Fruit fly (Drosophila melanogaster) whole organism, embryonic: ENCODE data around the gene dlt.

Experiments
- Awh ChIP-seq: fragments of 200-800 bp; sonication (Bioruptor generic); IDR thresholded peaks from 2 replicates; pipeline ENCODE4, ENCODE4 v1.3.6; 2022; ENCODE audit warnings: missing biosample characterization, missing genetic modification characterization
- BtbVII ChIP-seq: fragments of 200-800 bp; sonication (Bioruptor generic); optimal IDR thresholded peaks from 3 replicates; lab custom pipeline; 2017; ENCODE audit warnings: missing biosample characterization, mild to moderate bottlenecking, missing genetic modification characterization
- CG10147 ChIP-seq: fragments of 200-800 bp; sonication (Bioruptor generic); optimal IDR thresholded peaks from 2 replicates; lab custom pipeline; 2019; ENCODE audit warnings: missing biosample characterization, mild to moderate bottlenecking, missing genetic modification characterization, moderate library complexity
- CG10321 ChIP-seq: fragments of 200-800 bp; sonication (Bioruptor generic); IDR thresholded peaks from 2 replicates; pipeline ENCODE4 v1.3.6; 2022; ENCODE audit warnings: missing biosample characterization, missing genetic modification characterization
- CG12155 ChIP-seq: fragments of 200-800 bp; sonication (Bioruptor generic); optimal IDR thresholded peaks from 3 replicates; lab custom pipeline; 2016; ENCODE audit warnings: missing biosample characterization, missing genetic modification characterization
- CG12391 ChIP-seq: fragments of 200-800 bp; sonication (Bioruptor generic); optimal IDR thresholded peaks from 3 replicates; lab custom pipeline; 2018; ENCODE audit warnings: missing biosample characterization, mild to moderate bottlenecking, missing genetic modification characterization, moderate library complexity
- CG12659 ChIP-seq: fragments of 200-800 bp; sonication (Bioruptor generic); optimal IDR thresholded peaks from 3 replicates; lab custom pipeline; 2017; ENCODE audit warnings: mild to moderate bottlenecking, missing biosample characterization, missing genetic modification reagents, missing genetic modification characterization
- CG15073 ChIP-seq: fragments of 200-800 bp; sonication (Bioruptor generic); optimal IDR thresholded peaks from 2 replicates; lab custom pipeline; 2016; ENCODE audit warnings: missing biosample characterization, missing genetic modification characterization
- CG15269 ChIP-seq: fragments of 200-800 bp; sonication (Bioruptor generic); optimal IDR thresholded peaks from 2 replicates; lab custom pipeline; 2018; ENCODE audit warnings: missing biosample characterization, mild to moderate bottlenecking, missing genetic modification characterization, moderate library complexity
- CG17829 ChIP-seq: fragments of 200-800 bp; optimal IDR thresholded peaks from 2 replicates; lab custom pipeline; 2019; ENCODE audit warnings: missing biosample characterization, mild to moderate bottlenecking, missing genetic modification characterization, moderate library complexity
- CG1792 ChIP-seq: fragments of 200-800 bp; sonication (Bioruptor generic); optimal IDR thresholded peaks from 2 replicates; lab custom pipeline; 2016; ENCODE audit warnings: missing biosample characterization, missing genetic modification characterization
- CG18011 ChIP-seq: fragments of 200-800 bp; sonication (Bioruptor generic); optimal IDR thresholded peaks from 2 replicates; lab custom pipeline; 2017; ENCODE audit warnings: missing biosample characterization, missing genetic modification characterization, mild to moderate bottlenecking, moderate library complexity, missing genotype
- CG18262 ChIP-seq: fragments of 200-800 bp; optimal IDR thresholded peaks from 3 replicates; lab custom pipeline; 2019; ENCODE audit warnings: missing biosample characterization, mild to moderate bottlenecking, missing genetic modification characterization, moderate library complexity
- CG1832 ChIP-seq: fragments of 200-800 bp; sonication (Bioruptor generic); optimal IDR thresholded peaks from 2 replicates; lab custom pipeline; 2017; ENCODE audit warnings: missing biosample characterization, mild to moderate bottlenecking, missing genetic modification characterization, inconsistent platforms
- CG34376 ChIP-seq: fragments of 200-800 bp; sonication (Bioruptor generic); optimal IDR thresholded peaks from 2 replicates; lab custom pipeline; 2018; ENCODE audit warnings: missing biosample characterization, mild to moderate bottlenecking, missing genetic modification characterization
- CG34422 ChIP-seq: fragments of 200-800 bp; sonication (Bioruptor generic); IDR thresholded peaks from 3 replicates; pipeline ENCODE4 v1.3.6; 2022; ENCODE audit warnings: missing biosample characterization, missing genetic modification characterization
- CG8281 ChIP-seq: fragments of 200-800 bp; sonication (Bioruptor generic); optimal IDR thresholded peaks from 2 replicates; lab custom pipeline; 2018; ENCODE audit warnings: missing biosample characterization, mild to moderate bottlenecking, missing genetic modification characterization, moderate library complexity
- CG8388 ChIP-seq: fragments of 200-800 bp; sonication (Bioruptor generic); optimal IDR thresholded peaks from 2 replicates; lab custom pipeline; 2019; ENCODE audit warnings: missing biosample characterization, mild to moderate bottlenecking, missing genetic modification characterization, moderate library complexity
- CG8924 ChIP-seq: fragments of 200-800 bp; optimal IDR thresholded peaks from 3 replicates; lab custom pipeline; 2019; ENCODE audit warnings: missing biosample characterization, mild to moderate bottlenecking, missing genetic modification characterization, moderate library complexity
- HLH3B ChIP-seq: fragments of 200-800 bp; sonication (Bioruptor generic); IDR thresholded peaks from 2 replicates; pipeline ENCODE4 v1.3.6; 2022; ENCODE audit warnings: missing biosample characterization, missing genetic modification characterization
- HLH4C ChIP-seq: fragments of 200-800 bp; sonication (Bioruptor generic); IDR thresholded peaks from 3 replicates; pipeline ENCODE4 v1.3.6; 2022; ENCODE audit warnings: missing biosample characterization, missing genetic modification characterization; ENCODE audit not compliant: partially characterized antibody
- Hr3 ChIP-seq: fragments of 200-800 bp; sonication (Bioruptor generic); optimal IDR thresholded peaks from 3 replicates; lab custom pipeline; 2016; ENCODE audit warnings: missing biosample characterization, missing genetic modification characterization
- Hr39 ChIP-seq: fragments of >200 bp; optimal IDR thresholded peaks from 2 replicates; lab custom pipeline; 2017
- Ptx1 ChIP-seq: fragments of 200-800 bp; sonication (Bioruptor generic); IDR thresholded peaks from 2 replicates; pipeline ENCODE4 v1.3.6; 2022; ENCODE audit warnings: missing biosample characterization, missing genetic modification characterization
- Rfx ChIP-seq: fragments of 200-800 bp; sonication (Bioruptor generic); IDR thresholded peaks from 2 replicates; pipeline ENCODE4 v1.3.6; 2022; ENCODE audit warnings: missing biosample characterization, missing genetic modification characterization
- bigmax ChIP-seq: fragments of 200-800 bp; sonication (Bioruptor generic); optimal IDR thresholded peaks from 2 replicates; lab custom pipeline; 2018; ENCODE audit warnings: missing biosample characterization, mild to moderate bottlenecking, missing genetic modification characterization
- cato ChIP-seq: fragments of 200-800 bp; sonication (Bioruptor generic); optimal IDR thresholded peaks from 2 replicates; lab custom pipeline; 2016; ENCODE audit warnings: missing biosample characterization, missing genetic modification characterization, borderline replicate concordance
- ci ChIP-seq: fragments of 200-800 bp; sonication (Bioruptor generic); IDR thresholded peaks from 3 replicates; pipeline ENCODE4 v1.3.6; 2022; ENCODE audit warnings: missing biosample characterization, missing genetic modification characterization
- corto ChIP-seq: fragments of 200-800 bp; sonication (Bioruptor generic); optimal IDR thresholded peaks from 2 replicates; lab custom pipeline; 2016; ENCODE audit warnings: missing biosample characterization, mild to moderate bottlenecking, missing genetic modification characterization, moderate library complexity
- cwo ChIP-seq: fragments of 200-800 bp; sonication (Bioruptor generic); optimal IDR thresholded peaks from 3 replicates; lab custom pipeline; 2017; ENCODE audit warnings: missing biosample characterization, missing genetic modification characterization, mild to moderate bottlenecking, moderate library complexity, missing genetic modification reagents
- en ChIP-seq: fragments of 200-800 bp; sonication (Bioruptor generic); optimal IDR thresholded peaks from 2 replicates; lab custom pipeline; 2016; ENCODE audit warnings: missing biosample characterization, missing genetic modification characterization
- ewg ChIP-seq: fragments of 200-800 bp; sonication (Bioruptor generic); optimal IDR thresholded peaks from 3 replicates; lab custom pipeline; 2017; ENCODE audit warnings: mild to moderate bottlenecking, missing biosample characterization, missing genetic modification reagents, missing genetic modification characterization
- insv ChIP-seq, 2 experiments: fragments of 200-800 bp; sonication (Bioruptor generic); optimal IDR thresholded peaks; 3 replicates each; lab custom pipeline; 2016 to 2018; ENCODE audit warnings: missing biosample characterization in 2 of 2, missing genetic modification characterization in 2 of 2
- jing ChIP-seq: fragments of 200-800 bp; sonication (Bioruptor generic); optimal IDR thresholded peaks from 2 replicates; lab custom pipeline; 2018; ENCODE audit warnings: missing biosample characterization, mild to moderate bottlenecking, missing genetic modification characterization
- ken ChIP-seq: fragments of 200-800 bp; sonication (Bioruptor generic); IDR thresholded peaks from 3 replicates; pipeline ENCODE4 v1.3.6; 2022; ENCODE audit warnings: missing biosample characterization, missing genetic modification characterization
- lmd ChIP-seq: fragments of 200-800 bp; sonication (Bioruptor generic); IDR thresholded peaks from 2 replicates; pipeline ENCODE4 v1.3.6; 2022; ENCODE audit warnings: missing biosample characterization, missing genetic modification characterization
- onecut ChIP-seq: fragments of 200-800 bp; sonication (Bioruptor generic); IDR thresholded peaks from 2 replicates; pipeline ENCODE4 v1.3.6; 2022; ENCODE audit warnings: missing biosample characterization, missing genetic modification characterization
- org-1 ChIP-seq: fragments of 200-800 bp; sonication (Bioruptor generic); optimal IDR thresholded peaks from 2 replicates; lab custom pipeline; 2017; ENCODE audit warnings: missing biosample characterization, missing genetic modification characterization
- pho ChIP-seq: fragments of 200-800 bp; sonication (Bioruptor generic); optimal IDR thresholded peaks from 2 replicates; lab custom pipeline; 2016; ENCODE audit warnings: missing biosample characterization, missing genetic modification characterization
- ranshi ChIP-seq: fragments of 200-800 bp; sonication (Bioruptor generic); IDR thresholded peaks from 2 replicates; pipeline ENCODE4 v1.3.6; 2022; ENCODE audit warnings: missing biosample characterization, missing genetic modification characterization
- run ChIP-seq: fragments of 200-800 bp; sonication (Bioruptor generic); optimal IDR thresholded peaks from 3 replicates; lab custom pipeline; 2018; ENCODE audit warnings: missing biosample characterization, mild to moderate bottlenecking, missing genetic modification characterization
- salm ChIP-seq: fragments of 200-800 bp; sonication (Bioruptor generic); optimal IDR thresholded peaks from 2 replicates; lab custom pipeline; 2018; ENCODE audit warnings: missing biosample characterization, mild to moderate bottlenecking, missing genetic modification characterization
- sens-2 ChIP-seq: fragments of 200-800 bp; sonication (Bioruptor generic); IDR thresholded peaks from 2 replicates; pipeline ENCODE4 v1.3.6; 2022; ENCODE audit warnings: missing biosample characterization, missing genetic modification characterization
- sr ChIP-seq: fragments of 200-800 bp; sonication (Bioruptor generic); IDR thresholded peaks from 3 replicates; pipeline ENCODE4 v1.3.6; 2022; ENCODE audit warnings: missing biosample characterization, missing genetic modification characterization
- stwl ChIP-seq: fragments of 200-800 bp; sonication (Bioruptor generic); optimal IDR thresholded peaks from 3 replicates; lab custom pipeline; 2018; ENCODE audit warnings: missing biosample characterization, mild to moderate bottlenecking, missing genetic modification characterization, moderate library complexity
- tll ChIP-seq, 2 experiments: fragments of 200-800 bp in 1 of 2; fragments of >200 bp in 1 of 2; sonication (Bioruptor generic) in 1 of 2; optimal IDR thresholded peaks; 2 replicates each; lab custom pipeline; 2017 to 2019; ENCODE audit warnings: missing biosample characterization in 2 of 2, missing genetic modification characterization in 2 of 2, mild to moderate bottlenecking in 1 of 2, moderate library complexity in 1 of 2
- trem ChIP-seq: fragments of 200-800 bp; optimal IDR thresholded peaks from 3 replicates; lab custom pipeline; 2019; ENCODE audit warnings: missing biosample characterization, mild to moderate bottlenecking, missing genetic modification characterization, moderate library complexity
- tx ChIP-seq: fragments of 200-800 bp; sonication (Bioruptor generic); optimal IDR thresholded peaks from 2 replicates; lab custom pipeline; 2016; ENCODE audit warnings: missing biosample characterization, missing genetic modification characterization
- vvl ChIP-seq: fragments of 200-800 bp; sonication (Bioruptor generic); IDR thresholded peaks from 2 replicates; pipeline ENCODE4 v1.3.6; 2022; ENCODE audit warnings: missing biosample characterization, missing genetic modification characterization

Gene dlt

dm6 chr3L:1741655-1742551 lies 53.2 kb downstream of the dlt start (continued):
- peak; percentile 9 for TF ChIP-seq BtbVII (GFP tag; lab: Kevin White, UChicago)
- TF ChIP-seq Awh (GFP tag; lab: Robert Waterston, UW) = no peak
- TF ChIP-seq sr (GFP tag; lab: Robert Waterston, UW) = no peak
- TF ChIP-seq HLH3B (GFP tag; lab: Robert Waterston, UW) = no peak
- TF ChIP-seq HLH4C = peak; percentile 50; the same call in 1 of the 3 replicates
- TF ChIP-seq CG1832 (GFP tag; lab: Kevin White, UChicago) = no peak
- TF ChIP-seq CG10147 = no peak
- TF ChIP-seq trem (tag; lab: Kevin White, UChicago) = no peak
- TF ChIP-seq onecut = no peak
- TF ChIP-seq cato (GFP tag; lab: Kevin White, UChicago) = no peak
- TF ChIP-seq ci (GFP tag; lab: Robert Waterston, UW) = no peak
- 0 out of 3 replicates have a peak, but pooled peaks have one; percentile 19 for TF ChIP-seq ken
- TF ChIP-seq CG1792 = no peak
- peak; percentile 88 for TF ChIP-seq CG8388
- TF ChIP-seq insv (GFP tag; optimal IDR thresholded peaks at IDR 0.05; lab: Kevin White, UChicago) = no peak
- no peak for TF ChIP-seq CG10321 (GFP tag; lab: Robert Waterston, UW)
- TF ChIP-seq lmd (GFP tag; lab: Robert Waterston, UW) = no peak
- TF ChIP-seq pho (GFP tag; lab: Kevin White, UChicago) = no peak
- no peak for TF ChIP-seq CG34422 (GFP tag; lab: Robert Waterston, UW)
- no peak for TF ChIP-seq Rfx (GFP tag; lab: Robert Waterston, UW)
- TF ChIP-seq CG12391 (tag; lab: Kevin White, UChicago) = no peak
- TF ChIP-seq ewg = no peak
- TF ChIP-seq CG18011 = no peak
- no peak for TF ChIP-seq org-1 (GFP tag; lab: Kevin White, UChicago)
- TF ChIP-seq CG17829 (tag; lab: Kevin White, UChicago) = no peak
- TF ChIP-seq CG8924 = no peak
- TF ChIP-seq en = no peak
- no peak for TF ChIP-seq CG18262 (tag; lab: Kevin White, UChicago)
- TF ChIP-seq ranshi = no peak
- no peak for TF ChIP-seq CG15073
- TF ChIP-seq vvl (GFP tag; lab: Robert Waterston, UW) = no peak
- TF ChIP-seq CG12659 = no peak
- TF ChIP-seq Hr3 (GFP tag; lab: Kevin White, UChicago) = no peak
- peak; percentile 10 for TF ChIP-seq CG8281 (tag; lab: Kevin White, UChicago)
- no peak for TF ChIP-seq bigmax (GFP tag; lab: Kevin White, UChicago)
- TF ChIP-seq CG34376 (GFP tag; lab: Kevin White, UChicago) = peak; percentile 92
- TF ChIP-seq cwo = peak; percentile 19
- TF ChIP-seq run (tag; lab: Kevin White, UChicago) = peak; percentile 45
- no peak for TF ChIP-seq CG12155 (GFP tag; lab: Kevin White, UChicago)
- no peak for TF ChIP-seq sens-2 (GFP tag; lab: Robert Waterston, UW)
- no peak for TF ChIP-seq Hr39 (lab: Kevin White, UChicago)
- TF ChIP-seq Ptx1 (GFP tag; lab: Robert Waterston, UW) = no peak
- peak; percentile 56 for TF ChIP-seq salm (tag; lab: Kevin White, UChicago)
- no peak for TF ChIP-seq tx (GFP tag; lab: Kevin White, UChicago)
- TF ChIP-seq tll (GFP tag; optimal IDR thresholded peaks at IDR 0.05; lab: Kevin White, UChicago) = no peak
- no peak for TF ChIP-seq stwl (tag; lab: Kevin White, UChicago)
- no peak for TF ChIP-seq jing (GFP tag; lab: Kevin White, UChicago)
- TF ChIP-seq CG15269 = no peak
- no peak for TF ChIP-seq corto (GFP tag; lab: Kevin White, UChicago)
